Worm (Caenorhabditis elegans) whole organism, midembryonic: Measurements from ENCODE around the gene F53A3.1.
A peak's percentile ranks its signal among the peaks of the same experiment; 100 is the strongest.

Experiments
- T22C8.4 ChIP-seq: fragments of 200-800 bp; sonication (Bioruptor generic); IDR thresholded peaks from 2 replicates; pipeline ENCODE4 v1.3.6; 2022; ENCODE audit warnings: missing genetic modification characterization, missing compliant biosample characterization
- cog-1 ChIP-seq: sonication (generic microtip); optimal IDR thresholded peaks from 2 replicates; lab custom pipeline; 2016; ENCODE audit warnings: missing genetic modification characterization, missing compliant biosample characterization
- flt-1 ChIP-seq: fragments of 200-800 bp; sonication (Bioruptor generic); IDR thresholded peaks from 2 replicates; pipeline ENCODE4 v1.3.6; 2022; ENCODE audit warnings: missing genetic modification characterization, missing compliant biosample characterization
- klf-2 ChIP-seq: fragments of 200-800 bp; sonication (Bioruptor generic); conservative IDR thresholded peaks from 2 replicates; pipeline ENCODE4 v1.3.6; 2022; ENCODE audit warnings: missing genetic modification reagents, missing genetic modification characterization, missing compliant biosample characterization
- med-1 ChIP-seq: sonication (generic microtip); optimal IDR thresholded peaks from 2 replicates; lab custom pipeline; 2017; ENCODE audit warnings: missing genetic modification characterization, mild to moderate bottlenecking, missing compliant biosample characterization, antibody characterized with exemption, missing genetic modification reagents; ENCODE audit not compliant: insufficient read depth
- ref-1 ChIP-seq: fragments of 200-800 bp; sonication (Bioruptor generic); conservative IDR thresholded peaks from 2 replicates; pipeline ENCODE4 v1.3.6; 2022; ENCODE audit warnings: missing genetic modification reagents, missing genetic modification characterization, missing compliant biosample characterization
- tab-1 ChIP-seq: fragments of 200-800 bp; sonication (Bioruptor generic); IDR thresholded peaks from 2 replicates; pipeline ENCODE4 v1.3.6; 2022; ENCODE audit warnings: missing genetic modification characterization, missing compliant biosample characterization
- ztf-23 ChIP-seq: fragments of 200-800 bp; sonication (Bioruptor generic); IDR thresholded peaks from 2 replicates; pipeline ENCODE4 v1.3.6; 2022; ENCODE audit warnings: missing genetic modification reagents, missing genetic modification characterization, missing compliant biosample characterization
- ztf-29 ChIP-seq: fragments of 200-800 bp; sonication (Bioruptor generic); IDR thresholded peaks from 2 replicates; pipeline ENCODE4 v1.3.6; 2022; ENCODE audit warnings: missing genetic modification reagents, missing genetic modification characterization, missing compliant biosample characterization

F53A3.1 gene

ce11 chrIII:1926456-1926855, 17.0 kb downstream of the F53A3.1 start:
- TF ChIP-seq med-1 (GFP tag; lab: Kevin White, UChicago) (no peak), ztf-23 (GFP tag; lab: Robert Waterston, UW) (no peak), cog-1 (tag; lab: Kevin White, UChicago) (peak; percentile 5), flt-1 (peak; percentile 64; the same call in 1 of the 2 replicates)

DNA sequence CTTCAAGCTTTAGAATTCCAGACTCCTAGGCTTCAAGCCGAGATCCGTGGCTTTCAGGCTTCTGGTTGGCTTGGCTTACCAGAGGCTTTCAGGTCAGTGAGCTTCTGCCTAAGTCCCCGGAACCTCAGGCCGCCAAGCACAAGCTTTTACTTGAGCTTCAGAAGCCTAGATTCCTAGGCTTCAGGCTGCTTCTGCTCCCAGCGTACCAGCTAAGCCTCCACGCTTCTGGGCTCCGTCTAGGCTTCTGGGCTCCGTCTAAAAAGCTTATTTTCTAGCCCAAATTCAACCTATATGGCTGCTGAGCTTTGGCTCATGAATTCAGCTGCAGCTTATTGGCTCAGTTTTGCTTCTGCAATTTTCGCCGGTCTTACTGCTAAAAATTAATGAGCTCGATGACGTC, 17.7 kb downstream of the F53A3.1 start:
- TF ChIP-seq flt-1 (no peak), tab-1 (GFP tag; lab: Robert Waterston, UW) (no peak), ztf-29 (GFP tag; lab: Robert Waterston, UW) (no peak)

DNA sequence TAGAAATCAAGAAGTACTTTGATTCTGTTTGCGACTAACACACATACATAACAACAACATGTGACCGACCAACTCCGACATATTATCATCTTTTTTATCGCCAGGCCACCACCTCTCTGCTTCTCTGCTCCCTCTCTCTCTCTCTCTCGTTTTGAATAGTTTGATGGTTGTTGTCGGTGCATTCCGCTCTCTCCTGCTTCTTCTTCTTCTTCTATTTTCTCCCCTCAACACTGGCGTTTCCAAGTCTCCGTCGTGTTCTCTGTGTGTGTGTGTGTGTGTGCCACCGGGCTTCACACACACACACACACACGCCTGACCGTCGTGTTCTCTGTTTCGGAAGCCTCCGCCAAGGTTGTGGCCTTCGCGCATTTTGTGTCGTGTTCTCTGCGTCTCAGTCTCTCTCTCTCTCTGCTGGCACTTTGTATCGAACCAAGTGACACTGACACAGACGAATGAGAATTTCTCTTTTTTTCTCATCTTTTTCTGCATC, 18.3 kb downstream of the F53A3.1 start:
- TF ChIP-seq ref-1 (GFP tag; lab: Robert Waterston, UW) = no peak
- TF ChIP-seq tab-1 (GFP tag; lab: Robert Waterston, UW) = peak; percentile 14; the same call in 1 of the 2 replicates
- no peak for TF ChIP-seq T22C8.4 (GFP tag; lab: Robert Waterston, UW)
- no peak for TF ChIP-seq klf-2 (GFP tag; lab: Robert Waterston, UW)
- TF ChIP-seq med-1 (GFP tag; lab: Kevin White, UChicago) = no peak
- TF ChIP-seq flt-1 = peak; percentile 75
- TF ChIP-seq cog-1 (tag; lab: Kevin White, UChicago) = peak; percentile 99
- peak; percentile 87 for TF ChIP-seq ztf-29 (GFP tag; lab: Robert Waterston, UW)
- TF ChIP-seq ztf-23 (GFP tag; lab: Robert Waterston, UW) = 0 out of 2 replicates have a peak, but pooled peaks have one; percentile 45

DNA sequence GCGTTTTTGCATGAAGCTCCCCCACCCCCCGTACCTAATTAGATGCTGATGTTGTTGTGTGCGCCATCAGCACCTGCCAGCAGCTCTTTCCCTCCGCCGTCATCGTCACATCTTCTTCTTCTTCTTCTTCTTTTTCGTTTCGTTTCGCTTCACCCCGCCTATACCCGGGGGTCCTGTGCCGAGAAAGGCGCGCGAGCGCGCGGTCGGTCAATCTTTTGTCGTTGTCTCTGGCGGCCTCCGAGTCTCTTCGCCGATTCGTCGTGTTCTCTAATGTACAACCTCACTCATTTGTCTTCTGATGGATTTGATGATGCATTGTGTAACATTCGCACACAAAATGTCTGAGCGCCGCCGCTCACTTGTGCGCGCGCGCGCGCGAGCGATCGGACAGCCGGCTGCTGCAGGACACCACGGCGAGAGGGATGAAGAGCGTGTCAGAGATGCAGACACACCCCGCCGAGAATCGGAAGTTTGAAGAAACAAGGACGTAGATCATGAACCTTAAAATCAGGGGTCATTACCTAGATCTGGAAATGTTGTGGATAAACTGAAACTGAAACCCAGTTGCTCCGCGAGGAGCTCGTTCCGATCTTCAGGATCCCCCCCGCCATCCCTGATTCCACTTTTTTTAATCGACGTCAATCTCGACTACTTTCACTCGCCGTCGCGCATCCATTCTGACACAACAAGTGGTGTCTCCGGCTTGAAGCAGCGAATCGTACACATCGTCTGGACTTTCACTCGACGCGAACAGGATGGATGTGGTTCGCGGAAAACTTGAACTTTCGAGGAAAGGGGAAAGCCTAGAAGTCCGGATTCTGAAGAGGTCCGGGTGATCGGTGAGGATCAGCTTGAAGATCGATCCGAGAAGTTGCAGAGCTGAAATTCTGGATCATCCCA, 19.8 kb downstream of the F53A3.1 start:
- TF ChIP-seq flt-1 = peak; percentile 79
- peak; percentile 97 for TF ChIP-seq cog-1 (tag; lab: Kevin White, UChicago)
- peak; percentile 61; the same call in 1 of the 2 replicates for TF ChIP-seq tab-1 (GFP tag; lab: Robert Waterston, UW)
- no peak for TF ChIP-seq klf-2 (GFP tag; lab: Robert Waterston, UW)
- TF ChIP-seq T22C8.4 (GFP tag; lab: Robert Waterston, UW) = no peak
- TF ChIP-seq med-1 (GFP tag; lab: Kevin White, UChicago) = no peak
- TF ChIP-seq ref-1 (GFP tag; lab: Robert Waterston, UW) = no peak
- TF ChIP-seq ztf-29 (GFP tag; lab: Robert Waterston, UW) = peak; percentile 48; the same call in 1 of the 2 replicates
- TF ChIP-seq ztf-23 (GFP tag; lab: Robert Waterston, UW) = 0 out of 2 replicates have a peak, but pooled peaks have one; percentile 7

- TF ChIP-seq med-1 (GFP tag; lab: Kevin White, UChicago) = no peak
Measured at ce11 chrIII:1922516-1922915, 20.9 kb downstream of the F53A3.1 start.

DNA sequence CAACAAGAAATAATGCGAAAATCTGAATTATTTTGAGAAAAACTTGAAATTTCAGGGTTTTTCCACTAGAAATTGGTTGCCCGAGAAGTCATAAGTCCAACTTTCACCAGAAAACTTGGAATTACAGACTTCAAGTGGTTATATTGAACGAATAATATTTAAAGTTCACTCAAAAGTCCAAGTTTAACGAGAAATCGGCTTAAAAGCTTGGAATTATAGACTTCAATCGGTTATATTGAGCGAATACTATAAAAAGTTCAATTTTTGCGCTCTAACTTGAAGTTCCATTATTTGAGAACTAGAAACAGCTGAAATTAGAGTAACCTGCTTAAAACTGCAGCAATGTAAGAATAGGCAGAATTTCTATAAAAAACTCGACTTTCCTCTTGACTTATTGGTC, 21.4 kb downstream of the F53A3.1 start:
- TF ChIP-seq tab-1 (GFP tag; lab: Robert Waterston, UW) = no peak
- TF ChIP-seq T22C8.4 (GFP tag; lab: Robert Waterston, UW) = no peak
- TF ChIP-seq cog-1 (tag; lab: Kevin White, UChicago) = no peak
- no peak for TF ChIP-seq ref-1 (GFP tag; lab: Robert Waterston, UW)
- no peak for TF ChIP-seq flt-1

ce11 chrIII:1921136-1921680, 22.2 kb downstream of the F53A3.1 start:
- TF ChIP-seq klf-2 (GFP tag; lab: Robert Waterston, UW) (no peak), T22C8.4 (GFP tag; lab: Robert Waterston, UW) (no peak), flt-1 (peak; percentile 63; the same call in 1 of the 2 replicates), cog-1 (tag; lab: Kevin White, UChicago) (peak; percentile 95)

DNA sequence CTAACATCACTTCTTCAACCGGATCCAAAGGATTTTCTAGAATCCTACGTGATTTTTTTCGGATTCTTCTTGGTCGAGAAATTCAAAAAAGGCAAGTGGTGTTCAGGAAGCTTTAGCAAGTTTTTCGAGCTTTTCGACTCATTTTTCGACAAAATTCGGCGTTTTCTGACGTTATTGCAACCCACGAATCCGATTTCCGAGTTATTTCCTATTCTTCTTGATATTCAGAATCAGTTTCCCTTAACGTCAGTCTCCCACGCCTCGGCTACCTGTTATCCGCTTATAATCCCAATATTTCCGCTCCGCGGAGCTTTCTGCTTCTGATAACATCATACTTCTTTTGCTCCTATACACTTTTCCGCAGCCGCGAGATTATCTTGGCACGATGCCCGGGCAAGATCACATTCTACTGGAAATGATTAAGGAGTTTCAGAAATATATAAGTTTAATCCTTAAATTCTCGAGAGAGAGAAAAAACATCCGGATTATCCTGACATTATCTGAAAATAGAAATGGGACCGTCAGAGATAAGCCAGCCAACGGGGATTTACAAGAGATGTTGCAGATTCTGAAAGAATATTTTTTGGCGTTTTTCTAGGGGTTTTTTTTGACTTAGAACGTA, 25.0 kb downstream of the F53A3.1 start:
- TF ChIP-seq T22C8.4 (GFP tag; lab: Robert Waterston, UW) (no peak), klf-2 (GFP tag; lab: Robert Waterston, UW) (no peak), ztf-29 (GFP tag; lab: Robert Waterston, UW) (no peak), flt-1 (no peak), tab-1 (GFP tag; lab: Robert Waterston, UW) (no peak), cog-1 (tag; lab: Kevin White, UChicago) (no peak)

- TF ChIP-seq ztf-29 (GFP tag; lab: Robert Waterston, UW) (no peak), cog-1 (tag; lab: Kevin White, UChicago) (no peak), ref-1 (GFP tag; lab: Robert Waterston, UW) (no peak), tab-1 (GFP tag; lab: Robert Waterston, UW) (no peak), flt-1 (no peak), klf-2 (GFP tag; lab: Robert Waterston, UW) (no peak), T22C8.4 (GFP tag; lab: Robert Waterston, UW) (no peak), med-1 (GFP tag; lab: Kevin White, UChicago) (no peak), ztf-23 (GFP tag; lab: Robert Waterston, UW) (no peak)
Measured at ce11 chrIII:1905589-1905988, 37.8 kb downstream of the F53A3.1 start, which contains the start of the genes B0524.6 and pqn-41. Gene B0524.6 (minus strand): TSS chrIII:1905640. Gene pqn-41 (plus strand): TSS chrIII:1905958.
